Worm (Caenorhabditis elegans) whole organism, young adult: ENCODE data around the gene col-94.

Experiments used
- C06A6.2 ChIP-seq: fragments of 200-800 bp; sonication (Bioruptor generic); conservative IDR thresholded peaks from 2 replicates; pipeline ENCODE4 v1.3.6; 2022; ENCODE audit warnings: missing genetic modification characterization, missing compliant biosample characterization
- C17E4.6 ChIP-seq: fragments of 200-800 bp; sonication (Bioruptor generic); IDR thresholded peaks from 2 replicates; pipeline ENCODE4 v1.3.6; 2022; ENCODE audit warnings: missing genetic modification reagents, missing genetic modification characterization, missing compliant biosample characterization
- D2030.7 ChIP-seq: fragments of 200-800 bp; sonication (Bioruptor generic); IDR thresholded peaks from 2 replicates; pipeline ENCODE4 v1.3.6; 2022; ENCODE audit warnings: missing genetic modification reagents, missing genetic modification characterization, missing compliant biosample characterization
- F33H1.4 ChIP-seq: fragments of 200-800 bp; sonication (Bioruptor generic); IDR thresholded peaks from 2 replicates; pipeline ENCODE4 v1.3.6; 2022; ENCODE audit warnings: missing genetic modification reagents, missing genetic modification characterization, missing compliant biosample characterization
- F37B4.10 ChIP-seq: fragments of 200-800 bp; sonication (Bioruptor generic); IDR thresholded peaks from 2 replicates; pipeline ENCODE4 v1.3.6; 2022; ENCODE audit warnings: missing genetic modification characterization, missing compliant biosample characterization
- F55B11.4 ChIP-seq: sonication (generic microtip); optimal IDR thresholded peaks from 2 replicates; lab custom pipeline; 2016; ENCODE audit warnings: missing compliant biosample characterization, missing genetic modification characterization, borderline replicate concordance; ENCODE audit not compliant: insufficient read depth
- K11D2.4 ChIP-seq: fragments of 200-800 bp; sonication (Bioruptor generic); IDR thresholded peaks from 2 replicates; pipeline ENCODE4 v1.3.6; 2022; ENCODE audit warnings: missing genetic modification reagents, missing genetic modification characterization, missing compliant biosample characterization
- T07F8.4 ChIP-seq: sonication (generic microtip); optimal IDR thresholded peaks from 2 replicates; lab custom pipeline; 2016; ENCODE audit warnings: mild to moderate bottlenecking, missing genetic modification characterization, moderate library complexity, missing compliant biosample characterization
- Y95B8A.8 ChIP-seq: fragments of 200-800 bp; sonication (Bioruptor generic); IDR thresholded peaks from 2 replicates; pipeline ENCODE4 v1.3.6; 2022; ENCODE audit warnings: missing genetic modification reagents, missing genetic modification characterization, missing compliant biosample characterization
- akir-1 ChIP-seq: fragments of 200-800 bp; sonication (Bioruptor generic); optimal IDR thresholded peaks from 2 replicates; lab custom pipeline; 2018; ENCODE audit warnings: mild to moderate bottlenecking, missing genetic modification characterization, moderate library complexity, missing compliant biosample characterization
- aptf-2 ChIP-seq: fragments of 200-800 bp; sonication (Bioruptor generic); conservative IDR thresholded peaks from 2 replicates; pipeline ENCODE4 v1.3.6; 2022; ENCODE audit warnings: missing genetic modification reagents, missing genetic modification characterization, missing compliant biosample characterization
- attf-3 ChIP-seq: fragments of 200-800 bp; sonication (Bioruptor generic); conservative IDR thresholded peaks from 2 replicates; pipeline ENCODE4 v1.3.6; 2022; ENCODE audit warnings: missing genetic modification reagents, missing genetic modification characterization, missing compliant biosample characterization
- attf-6 ChIP-seq: fragments of 200-800 bp; sonication (Bioruptor generic); IDR thresholded peaks from 2 replicates; pipeline ENCODE4 v1.3.6; 2022; ENCODE audit warnings: missing genetic modification reagents, missing genetic modification characterization, missing compliant biosample characterization
- bed-2 ChIP-seq: fragments of 200-800 bp; sonication (Bioruptor generic); IDR thresholded peaks from 2 replicates; pipeline ENCODE4 v1.3.6; 2022; ENCODE audit warnings: missing genetic modification reagents, missing genetic modification characterization, missing compliant biosample characterization
- ccch-3 ChIP-seq: fragments of 200-800 bp; sonication (Bioruptor generic); optimal IDR thresholded peaks from 2 replicates; lab custom pipeline; 2018; ENCODE audit warnings: mild to moderate bottlenecking, missing genetic modification characterization, missing compliant biosample characterization
- ceh-40 ChIP-seq: fragments of 200-800 bp; sonication (Bioruptor generic); IDR thresholded peaks from 2 replicates; pipeline ENCODE4 v1.3.6; 2022; ENCODE audit warnings: missing genetic modification characterization, missing compliant biosample characterization
- ceh-91 ChIP-seq: fragments of 200-800 bp; sonication (Bioruptor generic); IDR thresholded peaks from 2 replicates; pipeline ENCODE4 v1.3.6; 2022; ENCODE audit warnings: missing genetic modification reagents, missing genetic modification characterization, missing compliant biosample characterization
- chd-7 ChIP-seq: sonication (generic microtip); optimal IDR thresholded peaks from 2 replicates; lab custom pipeline; 2016; ENCODE audit warnings: mild to moderate bottlenecking, missing genetic modification characterization, moderate library complexity, missing compliant biosample characterization
- dpl-1 ChIP-seq: fragments of 150-350 bp; optimal IDR thresholded peaks from 2 replicates; lab custom pipeline; 2014; ENCODE audit warnings: missing biosample characterization, missing genetic modification reagents, missing genetic modification characterization
- egl-44 ChIP-seq: fragments of 200-800 bp; sonication (Bioruptor generic); IDR thresholded peaks from 2 replicates; pipeline ENCODE4 v1.3.6; 2022; ENCODE audit warnings: missing genetic modification reagents, missing genetic modification characterization, missing compliant biosample characterization
- fkh-3 ChIP-seq: sonication (generic microtip); optimal IDR thresholded peaks from 2 replicates; lab custom pipeline; 2016; ENCODE audit warnings: mild to moderate bottlenecking, missing genetic modification characterization, missing compliant biosample characterization
- gei-17 ChIP-seq: fragments of 200-800 bp; sonication (Bioruptor generic); optimal IDR thresholded peaks from 2 replicates; lab custom pipeline; 2018; ENCODE audit warnings: mild to moderate bottlenecking, missing genetic modification characterization, missing compliant biosample characterization
- hlh-26 ChIP-seq: fragments of 200-800 bp; sonication (Bioruptor generic); conservative IDR thresholded peaks from 2 replicates; pipeline ENCODE4 v1.3.6; 2022; ENCODE audit warnings: missing genetic modification reagents, missing genetic modification characterization, missing compliant biosample characterization
- lin-35 ChIP-seq, 3 experiments: fragments of 150-350 bp in 2 of 3; sonication (generic microtip) in 1 of 3; optimal IDR thresholded peaks; 2 replicates each; lab custom pipeline; 2014 to 2018; ENCODE audit warnings: missing biosample characterization in 3 of 3, missing genetic modification characterization in 3 of 3, missing genetic modification reagents in 3 of 3
- lsl-1 ChIP-seq: fragments of 200-800 bp; sonication (Bioruptor generic); optimal IDR thresholded peaks from 2 replicates; lab custom pipeline; 2018; ENCODE audit warnings: mild to moderate bottlenecking, missing genetic modification characterization, moderate library complexity, missing compliant biosample characterization
- madf-3 ChIP-seq: fragments of 200-800 bp; sonication (Bioruptor generic); IDR thresholded peaks from 2 replicates; pipeline ENCODE4 v1.3.6; 2022; ENCODE audit warnings: missing genetic modification reagents, missing genetic modification characterization, missing compliant biosample characterization
- mel-28 ChIP-seq: sonication (generic microtip); optimal IDR thresholded peaks from 2 replicates; lab custom pipeline; 2016; ENCODE audit warnings: borderline replicate concordance, mild to moderate bottlenecking, missing genetic modification characterization, missing compliant biosample characterization
- nfya-1 ChIP-seq: sonication (generic microtip); optimal IDR thresholded peaks from 2 replicates; lab custom pipeline; 2017; ENCODE audit warnings: antibody characterized with exemption, missing compliant biosample characterization, missing genetic modification characterization, borderline replicate concordance; ENCODE audit not compliant: insufficient read depth
- nhr-120 ChIP-seq: fragments of 200-800 bp; sonication (Bioruptor generic); IDR thresholded peaks from 2 replicates; pipeline ENCODE4 v1.3.6; 2022; ENCODE audit warnings: missing genetic modification characterization, missing compliant biosample characterization
- nhr-179 ChIP-seq: sonication (generic microtip); optimal IDR thresholded peaks from 2 replicates; lab custom pipeline; 2016; ENCODE audit warnings: mild to moderate bottlenecking, missing genetic modification characterization, missing compliant biosample characterization
- rcor-1 ChIP-seq: fragments of 200-800 bp; sonication (Bioruptor generic); IDR thresholded peaks from 2 replicates; pipeline ENCODE4 v1.3.6; 2022; ENCODE audit warnings: missing genetic modification reagents, missing genetic modification characterization, missing compliant biosample characterization
- repo-1 ChIP-seq: sonication (generic microtip); optimal IDR thresholded peaks from 2 replicates; lab custom pipeline; 2017; ENCODE audit warnings: mild to moderate bottlenecking, missing genetic modification characterization, missing compliant biosample characterization
- snpc-1.1 ChIP-seq: sonication (generic microtip); optimal IDR thresholded peaks from 2 replicates; lab custom pipeline; 2017; ENCODE audit warnings: missing genetic modification characterization, mild to moderate bottlenecking, missing compliant biosample characterization, antibody characterized with exemption, moderate library complexity, missing genotype, missing genetic modification reagents; ENCODE audit not compliant: insufficient read depth
- snpc-1.3 ChIP-seq: sonication (generic microtip); optimal IDR thresholded peaks from 2 replicates; lab custom pipeline; 2017; ENCODE audit warnings: missing genetic modification characterization, mild to moderate bottlenecking, missing compliant biosample characterization, antibody characterized with exemption, moderate library complexity, missing genotype, missing genetic modification reagents; ENCODE audit not compliant: insufficient read depth
- snpc-3.4 ChIP-seq: sonication (generic microtip); optimal IDR thresholded peaks from 2 replicates; lab custom pipeline; 2017; ENCODE audit warnings: missing genetic modification characterization, mild to moderate bottlenecking, missing compliant biosample characterization, antibody characterized with exemption, moderate library complexity, missing genotype, missing genetic modification reagents
- tbp1 ChIP-seq: fragments of 200-800 bp; sonication (Bioruptor generic); optimal IDR thresholded peaks from 2 replicates; lab custom pipeline; 2018; ENCODE audit warnings: mild to moderate bottlenecking, missing genetic modification characterization, missing compliant biosample characterization
- tbx-9 ChIP-seq: sonication (generic microtip); optimal IDR thresholded peaks from 2 replicates; lab custom pipeline; 2016; ENCODE audit warnings: borderline replicate concordance, missing genetic modification characterization, inconsistent platforms, missing compliant biosample characterization
- unc-130 ChIP-seq: sonication (generic microtip); optimal IDR thresholded peaks from 2 replicates; lab custom pipeline; 2016; ENCODE audit warnings: missing genetic modification reagents, missing genetic modification characterization, missing compliant biosample characterization
- zfh-2 ChIP-seq: fragments of 200-800 bp; sonication (Bioruptor generic); conservative IDR thresholded peaks from 2 replicates; pipeline ENCODE4 v1.3.6; 2022; ENCODE audit warnings: missing genetic modification reagents, missing genetic modification characterization, missing compliant biosample characterization
- ztf-22 ChIP-seq: fragments of 200-800 bp; sonication (Bioruptor generic); optimal IDR thresholded peaks from 2 replicates; lab custom pipeline; 2018; ENCODE audit warnings: mild to moderate bottlenecking, missing genetic modification characterization, moderate library complexity, missing compliant biosample characterization

col-94 gene

ce11 chrIII:11007552-11008272 is 20.0 kb upstream of the col-94 start, which contains the start of the genes fipr-17 and Y48A6B.3 (continued):
- TF ChIP-seq F37B4.10 (GFP tag; lab: Robert Waterston, UW) (no peak), snpc-1.1 (peak; percentile 58), dpl-1 (GFP tag; lab: Kevin White, UChicago) (peak; percentile 91), mel-28 (tag; lab: Kevin White, UChicago) (no peak), D2030.7 (peak; percentile 87), hlh-26 (GFP tag; lab: Robert Waterston, UW) (no peak), snpc-1.3 (peak; percentile 23), T07F8.4 (tag; lab: Kevin White, UChicago) (no peak), nhr-120 (GFP tag; lab: Robert Waterston, UW) (no peak), bed-2 (GFP tag; lab: Robert Waterston, UW) (no peak), F55B11.4 (tag; lab: Kevin White, UChicago) (no peak), ccch-3 (GFP tag; lab: Kevin White, UChicago) (no peak), chd-7 (no peak), nhr-179 (tag; lab: Kevin White, UChicago) (no peak), C17E4.6 (GFP tag; lab: Robert Waterston, UW) (no peak), aptf-2 (GFP tag; lab: Robert Waterston, UW) (no peak), attf-6 (GFP tag; lab: Robert Waterston, UW) (0 out of 2 replicates have a peak, but pooled peaks have one; percentile 16), tbp1 (GFP tag; lab: Kevin White, UChicago) (peak; percentile 65), C06A6.2 (GFP tag; lab: Robert Waterston, UW) (no peak), repo-1 (tag; lab: Kevin White, UChicago) (no peak), fkh-3 (tag; lab: Kevin White, UChicago) (no peak), lin-35 (GFP tag; optimal IDR thresholded peaks at IDR 0.05; lab: Kevin White, UChicago) (peak; percentile 37 to 96 (median 70)), tbx-9 (tag; lab: Kevin White, UChicago) (no peak), unc-130 (GFP tag; lab: Kevin White, UChicago) (no peak), K11D2.4 (GFP tag; lab: Robert Waterston, UW) (no peak), F33H1.4 (GFP tag; lab: Robert Waterston, UW) (peak; percentile 76), egl-44 (GFP tag; lab: Robert Waterston, UW) (no peak), rcor-1 (GFP tag; lab: Robert Waterston, UW) (peak; percentile 56), attf-3 (GFP tag; lab: Robert Waterston, UW) (0 out of 2 replicates have a peak, but pooled peaks have one; percentile 14), ceh-40 (GFP tag; lab: Robert Waterston, UW) (no peak), gei-17 (no peak), zfh-2 (GFP tag; lab: Robert Waterston, UW) (no peak), ceh-91 (GFP tag; lab: Robert Waterston, UW) (peak; percentile 42; the same call in 1 of the 2 replicates), snpc-3.4 (tag; lab: Kevin White, UChicago) (peak; percentile 69), lsl-1 (peak; percentile 80), nfya-1 (tag; lab: Kevin White, UChicago) (no peak), madf-3 (0 out of 2 replicates have a peak, but pooled peaks have one; percentile 39), Y95B8A.8 (GFP tag; lab: Robert Waterston, UW) (no peak), ztf-22 (no peak), akir-1 (GFP tag; lab: Kevin White, UChicago) (no peak)
